Worm (Caenorhabditis elegans) whole organism, midembryonic: ENCODE data around the gene F26G1.15.

Experiments used
- T22C8.4 ChIP-seq: fragments of 200-800 bp; sonication (Bioruptor generic); IDR thresholded peaks from 2 replicates; pipeline ENCODE4 v1.3.6; 2022; ENCODE audit warnings: missing genetic modification characterization, missing compliant biosample characterization
- cog-1 ChIP-seq: sonication (generic microtip); optimal IDR thresholded peaks from 2 replicates; lab custom pipeline; 2016; ENCODE audit warnings: missing genetic modification characterization, missing compliant biosample characterization
- flt-1 ChIP-seq: fragments of 200-800 bp; sonication (Bioruptor generic); IDR thresholded peaks from 2 replicates; pipeline ENCODE4 v1.3.6; 2022; ENCODE audit warnings: missing genetic modification characterization, missing compliant biosample characterization
- klf-2 ChIP-seq: fragments of 200-800 bp; sonication (Bioruptor generic); conservative IDR thresholded peaks from 2 replicates; pipeline ENCODE4 v1.3.6; 2022; ENCODE audit warnings: missing genetic modification reagents, missing genetic modification characterization, missing compliant biosample characterization
- med-1 ChIP-seq: sonication (generic microtip); optimal IDR thresholded peaks from 2 replicates; lab custom pipeline; 2017; ENCODE audit warnings: missing genetic modification characterization, mild to moderate bottlenecking, missing compliant biosample characterization, antibody characterized with exemption, missing genetic modification reagents; ENCODE audit not compliant: insufficient read depth
- ref-1 ChIP-seq: fragments of 200-800 bp; sonication (Bioruptor generic); conservative IDR thresholded peaks from 2 replicates; pipeline ENCODE4 v1.3.6; 2022; ENCODE audit warnings: missing genetic modification reagents, missing genetic modification characterization, missing compliant biosample characterization
- tab-1 ChIP-seq: fragments of 200-800 bp; sonication (Bioruptor generic); IDR thresholded peaks from 2 replicates; pipeline ENCODE4 v1.3.6; 2022; ENCODE audit warnings: missing genetic modification characterization, missing compliant biosample characterization
- ztf-23 ChIP-seq: fragments of 200-800 bp; sonication (Bioruptor generic); IDR thresholded peaks from 2 replicates; pipeline ENCODE4 v1.3.6; 2022; ENCODE audit warnings: missing genetic modification reagents, missing genetic modification characterization, missing compliant biosample characterization
- ztf-29 ChIP-seq: fragments of 200-800 bp; sonication (Bioruptor generic); IDR thresholded peaks from 2 replicates; pipeline ENCODE4 v1.3.6; 2022; ENCODE audit warnings: missing genetic modification reagents, missing genetic modification characterization, missing compliant biosample characterization

DNA sequence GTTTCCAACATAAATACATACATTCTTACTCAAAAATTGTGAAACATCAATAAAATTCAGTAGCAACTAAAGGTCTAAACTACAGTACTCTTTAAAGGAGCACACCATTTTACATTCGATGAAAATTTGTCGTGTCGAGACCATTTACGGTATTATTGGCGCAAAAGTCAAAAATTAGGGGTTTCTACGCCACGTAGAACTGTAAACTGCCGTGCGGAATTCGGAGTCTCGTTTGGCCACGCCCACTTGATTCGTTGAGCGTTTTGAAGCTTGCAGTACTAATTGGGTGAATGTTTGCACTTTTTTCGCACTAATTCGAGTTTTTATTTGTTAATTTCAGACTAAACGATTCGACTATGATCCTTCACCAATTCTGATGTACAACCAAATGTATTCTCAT, 594 bp downstream of the F26G1.15 start:
- TF ChIP-seq cog-1 (no peak), flt-1 (peak; percentile 25; the same call in 1 of the 2 replicates), ref-1 (no peak), klf-2 (GFP tag; lab: Robert Waterston, UW) (no peak), tab-1 (GFP tag; lab: Robert Waterston, UW) (no peak), T22C8.4 (no peak), ztf-29 (no peak), ztf-23 (GFP tag; lab: Robert Waterston, UW) (no peak), med-1 (GFP tag; lab: Kevin White, UChicago) (no peak)
